Fruit fly (Drosophila melanogaster) whole organism, embryonic: Measurements from ENCODE around the gene Myo10A.

ENCODE experiments used
- BEAF-32 ChIP-seq: fragments of 200-800 bp; sonication (Bioruptor generic); optimal IDR thresholded peaks from 3 replicates; lab custom pipeline; 2017; ENCODE audit warnings: missing biosample characterization, missing genetic modification characterization, mild to moderate bottlenecking, moderate library complexity, missing genetic modification reagents
- CG1024 ChIP-seq: fragments of 200-800 bp; sonication (Bioruptor generic); IDR thresholded peaks from 2 replicates; pipeline ENCODE4 v1.3.6; 2022; ENCODE audit warnings: missing biosample characterization, missing genetic modification characterization
- CG11695 ChIP-seq: fragments of 200-800 bp; sonication (Bioruptor generic); IDR thresholded peaks from 3 replicates; pipeline ENCODE4 v1.3.6; 2022; ENCODE audit warnings: missing biosample characterization, missing genetic modification characterization
- CG12071 ChIP-seq: fragments of 200-800 bp; sonication (Bioruptor generic); optimal IDR thresholded peaks from 3 replicates; lab custom pipeline; 2018; ENCODE audit warnings: missing biosample characterization, mild to moderate bottlenecking, missing genetic modification characterization
- CG12299 ChIP-seq: fragments of 200-800 bp; sonication (Bioruptor generic); optimal IDR thresholded peaks from 2 replicates; lab custom pipeline; 2018; ENCODE audit warnings: missing biosample characterization, mild to moderate bottlenecking, missing genetic modification characterization
- CG12744 ChIP-seq: fragments of 200-800 bp; sonication (Bioruptor generic); optimal IDR thresholded peaks from 2 replicates; lab custom pipeline; 2016; ENCODE audit warnings: missing biosample characterization, missing genetic modification characterization
- CG13424 ChIP-seq: fragments of 200-800 bp; sonication (Bioruptor generic); optimal IDR thresholded peaks from 2 replicates; lab custom pipeline; 2019; ENCODE audit warnings: missing biosample characterization, mild to moderate bottlenecking, missing genetic modification characterization, moderate library complexity
- CG14710 ChIP-seq: fragments of 200-800 bp; sonication (Bioruptor generic); optimal IDR thresholded peaks from 3 replicates; lab custom pipeline; 2019; ENCODE audit warnings: missing biosample characterization, mild to moderate bottlenecking, missing genetic modification characterization, moderate library complexity
- CG17568 ChIP-seq: fragments of 200-800 bp; sonication (Bioruptor generic); optimal IDR thresholded peaks from 2 replicates; lab custom pipeline; 2018; ENCODE audit warnings: missing biosample characterization, mild to moderate bottlenecking, missing genetic modification characterization, moderate library complexity
- CG18476 ChIP-seq: fragments of 200-800 bp; sonication (Bioruptor generic); optimal IDR thresholded peaks from 2 replicates; lab custom pipeline; 2016; ENCODE audit warnings: missing biosample characterization, mild to moderate bottlenecking, missing genetic modification characterization
- CG30403 ChIP-seq: fragments of 200-800 bp; sonication (Bioruptor generic); optimal IDR thresholded peaks from 3 replicates; lab custom pipeline; 2016; ENCODE audit warnings: missing biosample characterization, missing genetic modification characterization
- CG31224 ChIP-seq: fragments of 200-800 bp; sonication (Bioruptor generic); IDR thresholded peaks from 2 replicates; pipeline ENCODE4 v1.3.6; 2022; ENCODE audit warnings: missing biosample characterization, missing genetic modification characterization
- CG32772 ChIP-seq: fragments of 200-800 bp; sonication (Bioruptor generic); IDR thresholded peaks from 2 replicates; pipeline ENCODE4 v1.3.6; 2022; ENCODE audit warnings: missing biosample characterization, missing genetic modification characterization
- CG33557 ChIP-seq: fragments of 200-800 bp; sonication (Bioruptor generic); optimal IDR thresholded peaks from 2 replicates; lab custom pipeline; 2019; ENCODE audit warnings: missing biosample characterization, mild to moderate bottlenecking, missing genetic modification characterization, moderate library complexity
- CG43689 ChIP-seq: fragments of 200-800 bp; sonication (Bioruptor generic); IDR thresholded peaks from 2 replicates; pipeline ENCODE4 v1.3.6; 2022; ENCODE audit warnings: missing biosample characterization, missing genetic modification characterization
- CG5245 ChIP-seq: fragments of 200-800 bp; sonication (Bioruptor generic); optimal IDR thresholded peaks from 3 replicates; lab custom pipeline; 2016; ENCODE audit warnings: missing biosample characterization, missing genetic modification characterization
- CG6175 ChIP-seq: fragments of 200-800 bp; sonication (Bioruptor generic); IDR thresholded peaks from 3 replicates; pipeline ENCODE4 v1.3.6; 2022; ENCODE audit warnings: missing biosample characterization, missing genetic modification characterization
- CG7987 ChIP-seq: fragments of 200-800 bp; sonication (Bioruptor generic); optimal IDR thresholded peaks from 2 replicates; lab custom pipeline; 2018; ENCODE audit warnings: missing biosample characterization, mild to moderate bottlenecking, missing genetic modification characterization, moderate library complexity
- CG8281 ChIP-seq: fragments of 200-800 bp; sonication (Bioruptor generic); optimal IDR thresholded peaks from 2 replicates; lab custom pipeline; 2018; ENCODE audit warnings: missing biosample characterization, mild to moderate bottlenecking, missing genetic modification characterization, moderate library complexity
- Dek ChIP-seq: fragments of 200-800 bp; sonication (Bioruptor generic); optimal IDR thresholded peaks from 3 replicates; lab custom pipeline; 2019; ENCODE audit warnings: missing biosample characterization, mild to moderate bottlenecking, missing genetic modification characterization, moderate library complexity
- Dip2 ChIP-seq: fragments of 200-800 bp; sonication (Bioruptor generic); IDR thresholded peaks from 2 replicates; pipeline ENCODE4 v1.3.6; 2022; ENCODE audit warnings: missing biosample characterization, missing genetic modification characterization
- Dll ChIP-seq: fragments of 200-800 bp; sonication (Bioruptor generic); IDR thresholded peaks from 4 replicates; pipeline ENCODE4 v1.3.6; 2022; ENCODE audit warnings: missing biosample characterization, missing genetic modification characterization; ENCODE audit not compliant: partially characterized antibody
- Fer1 ChIP-seq: fragments of 200-800 bp; sonication (Bioruptor generic); optimal IDR thresholded peaks from 2 replicates; lab custom pipeline; 2017; ENCODE audit warnings: missing biosample characterization, mild to moderate bottlenecking, missing genetic modification characterization
- Fer3 ChIP-seq: fragments of 200-800 bp; sonication (Bioruptor generic); optimal IDR thresholded peaks from 2 replicates; lab custom pipeline; 2018; ENCODE audit warnings: missing biosample characterization, mild to moderate bottlenecking, missing genetic modification characterization, moderate library complexity
- Hr78 ChIP-seq, 2 experiments: fragments of 200-800 bp in 1 of 2; fragments of >200 bp in 1 of 2; sonication (Bioruptor generic) in 1 of 2; optimal IDR thresholded peaks; 2 replicates each; lab custom pipeline; 2017 to 2019; ENCODE audit warnings: missing biosample characterization in 2 of 2, missing genetic modification characterization in 2 of 2, mild to moderate bottlenecking in 1 of 2, moderate library complexity in 1 of 2
- Lhr ChIP-seq: fragments of 200-800 bp; sonication (Bioruptor generic); optimal IDR thresholded peaks from 3 replicates; lab custom pipeline; 2017; ENCODE audit warnings: mild to moderate bottlenecking, missing biosample characterization, missing genetic modification reagents, missing genetic modification characterization
- MESR4 ChIP-seq: fragments of 200-800 bp; sonication (Bioruptor generic); optimal IDR thresholded peaks from 2 replicates; lab custom pipeline; 2018; ENCODE audit warnings: missing biosample characterization, mild to moderate bottlenecking, missing genetic modification characterization, moderate library complexity
- MTF-1 ChIP-seq: fragments of 200-800 bp; sonication (Bioruptor generic); optimal IDR thresholded peaks from 2 replicates; lab custom pipeline; 2018; ENCODE audit warnings: missing biosample characterization, mild to moderate bottlenecking, missing genetic modification characterization, borderline replicate concordance
- Mes4 ChIP-seq: fragments of 200-800 bp; sonication (Bioruptor generic); optimal IDR thresholded peaks from 2 replicates; lab custom pipeline; 2016; ENCODE audit warnings: missing biosample characterization, missing genetic modification characterization
- NC2β ChIP-seq: fragments of 200-800 bp; sonication (Bioruptor generic); optimal IDR thresholded peaks from 2 replicates; lab custom pipeline; 2016; ENCODE audit warnings: missing biosample characterization, missing genetic modification characterization
- Opbp ChIP-seq: fragments of 200-800 bp; sonication (Bioruptor generic); IDR thresholded peaks from 3 replicates; pipeline ENCODE4 v1.3.6; 2022; ENCODE audit warnings: missing biosample characterization, missing genetic modification characterization; ENCODE audit not compliant: partially characterized antibody
- Spps ChIP-seq: fragments of 200-800 bp; sonication (Bioruptor generic); optimal IDR thresholded peaks from 2 replicates; lab custom pipeline; 2018; ENCODE audit warnings: missing biosample characterization, mild to moderate bottlenecking, missing genetic modification characterization
- Sry-β ChIP-seq: fragments of 200-800 bp; sonication (Bioruptor generic); optimal IDR thresholded peaks from 2 replicates; lab custom pipeline; 2018; ENCODE audit warnings: missing biosample characterization, mild to moderate bottlenecking, missing genetic modification characterization, moderate library complexity
- cato ChIP-seq: fragments of 200-800 bp; sonication (Bioruptor generic); optimal IDR thresholded peaks from 2 replicates; lab custom pipeline; 2016; ENCODE audit warnings: missing biosample characterization, missing genetic modification characterization, borderline replicate concordance
- caup ChIP-seq: fragments of 200-800 bp; sonication (Bioruptor generic); optimal IDR thresholded peaks from 3 replicates; lab custom pipeline; 2017; ENCODE audit warnings: missing biosample characterization, mild to moderate bottlenecking, missing genetic modification characterization, moderate library complexity; ENCODE audit not compliant: severe bottlenecking
- chinmo ChIP-seq: fragments of 200-800 bp; sonication (Bioruptor generic); IDR thresholded peaks from 4 replicates; pipeline ENCODE4 v1.3.6; 2022; ENCODE audit warnings: missing biosample characterization, missing genetic modification characterization; ENCODE audit not compliant: partially characterized antibody
- fru ChIP-seq: fragments of >200 bp; optimal IDR thresholded peaks from 2 replicates; lab custom pipeline; 2017
- gt ChIP-seq: fragments of 200-800 bp; sonication (Bioruptor generic); IDR thresholded peaks from 2 replicates; pipeline ENCODE4 v1.3.6; 2022; ENCODE audit warnings: missing biosample characterization, missing genetic modification characterization
- lov ChIP-seq, 2 experiments: fragments of 200-800 bp in 1 of 2; fragments of >200 bp in 1 of 2; sonication (Bioruptor generic) in 1 of 2; IDR thresholded peaks in 1 of 2; optimal IDR thresholded peaks in 1 of 2; 2 replicates in 1 of 2; 3 replicates in 1 of 2; pipeline versions ENCODE4 v1.3.6 to Lab custom; 2017 to 2022; ENCODE audit warnings: missing biosample characterization in 1 of 2, missing genetic modification characterization in 1 of 2
- luna ChIP-seq: fragments of 200-800 bp; sonication (Bioruptor generic); optimal IDR thresholded peaks from 2 replicates; lab custom pipeline; 2016; ENCODE audit warnings: missing biosample characterization, missing genetic modification characterization
- mirr ChIP-seq: fragments of 200-800 bp; sonication (Bioruptor generic); optimal IDR thresholded peaks from 3 replicates; lab custom pipeline; 2018; ENCODE audit warnings: missing biosample characterization, mild to moderate bottlenecking, missing genetic modification characterization
- oc ChIP-seq: fragments of 200-800 bp; sonication (Bioruptor generic); optimal IDR thresholded peaks from 2 replicates; lab custom pipeline; 2018; ENCODE audit warnings: missing biosample characterization, mild to moderate bottlenecking, missing genetic modification characterization, moderate library complexity
- pfk ChIP-seq: fragments of 200-800 bp; sonication (Bioruptor generic); optimal IDR thresholded peaks from 2 replicates; lab custom pipeline; 2018; ENCODE audit warnings: missing biosample characterization, mild to moderate bottlenecking, missing genetic modification characterization, moderate library complexity
- pnt ChIP-seq: fragments of 200-800 bp; sonication (Bioruptor generic); optimal IDR thresholded peaks from 3 replicates; lab custom pipeline; 2016; ENCODE audit warnings: missing biosample characterization, missing genetic modification characterization
- rib ChIP-seq: fragments of 200-800 bp; sonication (Bioruptor generic); IDR thresholded peaks from 2 replicates; pipeline ENCODE4 v1.3.6; 2022; ENCODE audit warnings: missing biosample characterization, missing genetic modification characterization
- scrt ChIP-seq: fragments of 200-800 bp; sonication (Bioruptor generic); optimal IDR thresholded peaks from 2 replicates; lab custom pipeline; 2018; ENCODE audit warnings: missing biosample characterization, mild to moderate bottlenecking, missing genetic modification characterization, moderate library complexity
- shn ChIP-seq: fragments of 200-800 bp; sonication (Bioruptor generic); optimal IDR thresholded peaks from 3 replicates; lab custom pipeline; 2016; ENCODE audit warnings: missing biosample characterization, missing genetic modification characterization
- sim ChIP-seq: fragments of 200-800 bp; sonication (Bioruptor generic); IDR thresholded peaks from 2 replicates; pipeline ENCODE4 v1.3.6; 2022; ENCODE audit warnings: missing biosample characterization, missing genetic modification characterization
- zfh1 ChIP-seq: fragments of 200-800 bp; sonication (Bioruptor generic); IDR thresholded peaks from 3 replicates; pipeline ENCODE4 v1.3.6; 2022; ENCODE audit warnings: missing biosample characterization, missing genetic modification characterization

The Myo10A gene

dm6 chrX:10936599-10936998, 6.0 kb downstream of the Myo10A start (continued):
- TF ChIP-seq CG17568 (GFP tag; lab: Kevin White, UChicago) (no peak), lov (optimal IDR thresholded peaks at IDR 0.05; lab: Kevin White, UChicago) (no peak), lov (GFP tag; IDR thresholded peaks at IDR 0.05; lab: Robert Waterston, UW) (peak; percentile 59; the same call in 1 of the 3 replicates), CG32772 (GFP tag; lab: Robert Waterston, UW) (peak; percentile 84), CG8281 (tag; lab: Kevin White, UChicago) (peak; percentile 63), scrt (GFP tag; lab: Kevin White, UChicago) (peak; percentile 77), Spps (tag; lab: Kevin White, UChicago) (peak; percentile 56), shn (peak; percentile 62), CG12071 (peak; percentile 82), mirr (GFP tag; lab: Kevin White, UChicago) (peak; percentile 66), CG14710 (tag; lab: Kevin White, UChicago) (peak; percentile 62), Fer3 (tag; lab: Kevin White, UChicago) (peak; percentile 86), Opbp (GFP tag; lab: Robert Waterston, UW) (no peak), Dip2 (GFP tag; lab: Robert Waterston, UW) (peak; percentile 36; the same call in 1 of the 2 replicates), gt (GFP tag; lab: Robert Waterston, UW) (peak; percentile 63; the same call in 1 of the 2 replicates), Mes4 (GFP tag; lab: Kevin White, UChicago) (peak; percentile 71), oc (tag; lab: Kevin White, UChicago) (peak; percentile 89), chinmo (GFP tag; lab: Robert Waterston, UW) (no peak), pnt (GFP tag; lab: Kevin White, UChicago) (peak; percentile 83), Dek (tag; lab: Kevin White, UChicago) (peak; percentile 84), CG30403 (GFP tag; lab: Kevin White, UChicago) (peak; percentile 88), cato (GFP tag; lab: Kevin White, UChicago) (peak; percentile 58), CG12299 (peak; percentile 63), sim (GFP tag; lab: Robert Waterston, UW) (peak; percentile 57; the same call in 1 of the 2 replicates), CG43689 (GFP tag; lab: Robert Waterston, UW) (peak; percentile 74), Hr78 (GFP tag; optimal IDR thresholded peaks at IDR 0.05; lab: Kevin White, UChicago) (peak in 1 of 2 experiments; percentile 74), CG31224 (GFP tag; lab: Robert Waterston, UW) (peak; percentile 78), luna (no peak), CG1024 (GFP tag; lab: Robert Waterston, UW) (peak; percentile 70; the same call in 1 of the 2 replicates), Fer1 (peak; percentile 87), CG12744 (GFP tag; lab: Kevin White, UChicago) (peak; percentile 64), CG11695 (GFP tag; lab: Robert Waterston, UW) (peak; percentile 85), CG6175 (GFP tag; lab: Robert Waterston, UW) (peak; percentile 86), Sry-β (no peak), rib (peak; percentile 67; the same call in 1 of the 2 replicates), BEAF-32 (GFP tag; lab: Kevin White, UChicago) (no peak), CG5245 (GFP tag; lab: Kevin White, UChicago) (peak; percentile 73), CG33557 (GFP tag; lab: Kevin White, UChicago) (peak; percentile 49), CG13424 (tag; lab: Kevin White, UChicago) (peak; percentile 94), CG7987 (GFP tag; lab: Kevin White, UChicago) (peak; percentile 50), MTF-1 (GFP tag; lab: Kevin White, UChicago) (peak; percentile 62), NC2β (GFP tag; lab: Kevin White, UChicago) (peak; percentile 53), CG18476 (GFP tag; lab: Kevin White, UChicago) (peak; percentile 61), pfk (GFP tag; lab: Kevin White, UChicago) (no peak), MESR4 (GFP tag; lab: Kevin White, UChicago) (no peak), Dll (GFP tag; lab: Robert Waterston, UW) (no peak), fru (lab: Kevin White, UChicago) (no peak), zfh1 (GFP tag; lab: Robert Waterston, UW) (peak; percentile 79), caup (GFP tag; lab: Kevin White, UChicago) (peak; percentile 82), Lhr (GFP tag; lab: Kevin White, UChicago) (peak; percentile 16)
